Worm (Caenorhabditis elegans) whole organism, late embryonic: ENCODE results near the gene C35B1.9.

Experiments
- ama-1 ChIP-seq: fragments of 150-350 bp; optimal IDR thresholded peaks from 2 replicates; lab custom pipeline; 2014
- ceh-2 ChIP-seq: sonication (generic microtip); optimal IDR thresholded peaks from 2 replicates; lab custom pipeline; 2016; ENCODE audit warnings: missing genotype, missing genetic modification characterization, missing compliant biosample characterization
- ceh-9 ChIP-seq: sonication (generic microtip); optimal IDR thresholded peaks from 2 replicates; lab custom pipeline; 2016; ENCODE audit warnings: mild to moderate bottlenecking, missing genetic modification characterization, inconsistent platforms, missing compliant biosample characterization
- ets-4 ChIP-seq: sonication (generic microtip); optimal IDR thresholded peaks from 2 replicates; lab custom pipeline; 2016; ENCODE audit warnings: missing genetic modification characterization, missing compliant biosample characterization
- fkh-10 ChIP-seq: fragments of 150-350 bp; optimal IDR thresholded peaks from 2 replicates; lab custom pipeline; 2014; ENCODE audit warnings: missing biosample characterization, missing genetic modification reagents, missing genetic modification characterization
- hlh-15 ChIP-seq: sonication (generic microtip); optimal IDR thresholded peaks from 2 replicates; lab custom pipeline; 2016; ENCODE audit warnings: missing genetic modification characterization, missing compliant biosample characterization
- madf-2 ChIP-seq: sonication (generic microtip); optimal IDR thresholded peaks from 2 replicates; lab custom pipeline; 2017; ENCODE audit warnings: missing genetic modification characterization, missing compliant biosample characterization
- nhr-11 ChIP-seq: fragments of 150-350 bp; optimal IDR thresholded peaks from 2 replicates; lab custom pipeline; 2014; ENCODE audit warnings: missing biosample characterization, missing genetic modification characterization
- odd-2 ChIP-seq: sonication (generic microtip); optimal IDR thresholded peaks from 2 replicates; lab custom pipeline; 2017; ENCODE audit warnings: antibody characterized with exemption, mild to moderate bottlenecking, missing genetic modification characterization, missing compliant biosample characterization
- pqm-1 ChIP-seq: sonication (generic microtip); optimal IDR thresholded peaks from 2 replicates; lab custom pipeline; 2016; ENCODE audit warnings: missing genetic modification characterization, missing compliant biosample characterization
- rnt-1 ChIP-seq: sonication (generic microtip); optimal IDR thresholded peaks from 2 replicates; lab custom pipeline; 2016; ENCODE audit warnings: missing genetic modification characterization, missing compliant biosample characterization
- sox-4 ChIP-seq: sonication (generic microtip); optimal IDR thresholded peaks from 2 replicates; lab custom pipeline; 2017; ENCODE audit warnings: mild to moderate bottlenecking, missing genetic modification characterization, inconsistent platforms, missing compliant biosample characterization
- tbx-2 ChIP-seq: sonication (generic microtip); optimal IDR thresholded peaks from 2 replicates; lab custom pipeline; 2016; ENCODE audit warnings: missing genetic modification characterization, missing compliant biosample characterization
- zip-5 ChIP-seq: sonication (generic microtip); optimal IDR thresholded peaks from 2 replicates; lab custom pipeline; 2016; ENCODE audit warnings: missing genetic modification characterization, missing compliant biosample characterization

DNA sequence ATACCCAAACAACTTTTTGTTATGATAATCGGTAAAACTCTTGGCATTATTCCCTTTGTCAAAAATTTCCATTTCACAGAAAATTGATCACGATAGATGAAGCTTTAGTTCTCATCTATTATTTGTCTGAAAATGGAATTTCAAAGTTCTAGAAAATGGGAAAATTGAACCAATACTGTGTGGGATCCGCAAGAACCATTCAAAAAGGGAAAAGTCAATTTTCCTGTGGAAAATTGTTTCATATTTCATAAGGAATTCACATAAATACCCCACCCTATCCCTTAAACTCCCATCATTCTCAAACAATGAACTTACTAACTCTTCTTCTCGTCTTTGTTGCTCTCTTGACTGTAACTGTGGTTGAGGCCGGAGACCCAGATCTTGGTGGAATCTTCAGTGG lies at the start of gene C35B1.9, which contains the start of gene C35B1.3:
- TF ChIP-seq ama-1 (lab: Kevin White, UChicago), result no peak
- no peak for TF ChIP-seq hlh-15 (tag; lab: Kevin White, UChicago)
- TF ChIP-seq odd-2 (tag; lab: Kevin White, UChicago), result no peak
- TF ChIP-seq fkh-10 (GFP tag; lab: Kevin White, UChicago), result no peak
- TF ChIP-seq ceh-9 (tag; lab: Kevin White, UChicago), result no peak
- TF ChIP-seq pqm-1 (tag; lab: Kevin White, UChicago), result no peak
- TF ChIP-seq ceh-2 (tag; lab: Kevin White, UChicago), result no peak
- TF ChIP-seq nhr-11, result no peak
- no peak for TF ChIP-seq zip-5 (tag; lab: Kevin White, UChicago)
- no peak for TF ChIP-seq madf-2
- no peak for TF ChIP-seq sox-4 (tag; lab: Kevin White, UChicago)
- no peak for TF ChIP-seq ets-4 (tag; lab: Kevin White, UChicago)
- TF ChIP-seq tbx-2, result no peak
- TF ChIP-seq rnt-1, result no peak
